Fruit fly (Drosophila melanogaster): ENCODE data around the gene CG16986.

Gene CG16986

dm6 chr3L:2578737-2579136 is 21.4 kb upstream of the CG16986 start (continued):
- TF ChIP-seq ewg (GFP tag; optimal IDR thresholded peaks at IDR 0.05): peak; percentile 54
- no peak for TF ChIP-seq kah (GFP tag; optimal IDR thresholded peaks at IDR 0.05)
- TF ChIP-seq pros (GFP tag; optimal IDR thresholded peaks at IDR 0.05): no peak
- no peak for TF ChIP-seq sim (GFP tag; IDR thresholded peaks at IDR 0.05)
- peak; percentile 41 for TF ChIP-seq Atf3 (GFP tag; optimal IDR thresholded peaks at IDR 0.05)
- peak; percentile 69 for TF ChIP-seq dmrt11E (tag; optimal IDR thresholded peaks at IDR 0.05)
- TF ChIP-seq bcd (GFP tag; optimal IDR thresholded peaks at IDR 0.05): peak; percentile 33
- peak; percentile 27 for TF ChIP-seq CG10654 (GFP tag; optimal IDR thresholded peaks at IDR 0.05)
- TF ChIP-seq Side (GFP tag; optimal IDR thresholded peaks at IDR 0.05): peak; percentile 15
- no peak for TF ChIP-seq CG11696 (GFP tag; IDR thresholded peaks at IDR 0.05)
- TF ChIP-seq sens-2 (GFP tag; IDR thresholded peaks at IDR 0.05): no peak
- TF ChIP-seq Hr51 (GFP tag; optimal IDR thresholded peaks at IDR 0.05): peak; percentile 14 to 63
- no peak for TF ChIP-seq CG14965 (GFP tag; optimal IDR thresholded peaks at IDR 0.05; ENCODE audit: borderline replicate concordance)
- no peak for TF ChIP-seq sna (GFP tag; IDR thresholded peaks at IDR 0.05; ENCODE audit: partially characterized antibody)
- TF ChIP-seq CG2712 (tag; optimal IDR thresholded peaks at IDR 0.05): peak; percentile 77
- no peak for TF ChIP-seq CG1233 (GFP tag; optimal IDR thresholded peaks at IDR 0.05)
- TF ChIP-seq Nf-YB (GFP tag; optimal IDR thresholded peaks at IDR 0.05): peak; percentile 48
- TF ChIP-seq repo (GFP tag; optimal IDR thresholded peaks at IDR 0.05): peak; percentile 28
- peak; percentile 46 for TF ChIP-seq Fer1 (GFP tag; optimal IDR thresholded peaks at IDR 0.05)
- TF ChIP-seq lilli (GFP tag; optimal IDR thresholded peaks at IDR 0.05): peak; percentile 68
- TF ChIP-seq hb (GFP tag; IDR thresholded peaks at IDR 0.05; ENCODE audit: partially characterized antibody): no peak
- TF ChIP-seq CG7372 (GFP tag; IDR thresholded peaks at IDR 0.05): peak; percentile 28; the same call in 1 of the 2 replicates
- TF ChIP-seq CG9215 (GFP tag; IDR thresholded peaks at IDR 0.05): peak; percentile 8; the same call in 1 of the 2 replicates
- TF ChIP-seq NK7.1 (GFP tag; optimal IDR thresholded peaks at IDR 0.05): no peak
- TF ChIP-seq gsb-n (tag; optimal IDR thresholded peaks at IDR 0.05): peak; percentile 67
- TF ChIP-seq CG14710 (tag; optimal IDR thresholded peaks at IDR 0.05): peak; percentile 66
- no peak for TF ChIP-seq CG9876 (GFP tag; optimal IDR thresholded peaks at IDR 0.05)
- peak; percentile 10 for TF ChIP-seq CG30020 (tag; optimal IDR thresholded peaks at IDR 0.05)
- TF ChIP-seq CG42726 (GFP tag; IDR thresholded peaks at IDR 0.05; ENCODE audit: partially characterized antibody): no peak
- no peak for TF ChIP-seq Bgb (GFP tag; IDR thresholded peaks at IDR 0.05; ENCODE audit: partially characterized antibody)
- no peak for TF ChIP-seq ssp (GFP tag; IDR thresholded peaks at IDR 0.05)
- TF ChIP-seq knrl (GFP tag; IDR thresholded peaks at IDR 0.05; ENCODE audit: partially characterized antibody): no peak
- peak; percentile 53 for TF ChIP-seq Max (GFP tag; optimal IDR thresholded peaks at IDR 0.05)
- TF ChIP-seq CG8281 (tag; optimal IDR thresholded peaks at IDR 0.05): no peak
- no peak for TF ChIP-seq crol (GFP tag; IDR thresholded peaks at IDR 0.05)
- TF ChIP-seq CG15479 (GFP tag; optimal IDR thresholded peaks at IDR 0.05): no peak
- TF ChIP-seq fru (optimal IDR thresholded peaks at IDR 0.05): no peak
- no peak for TF ChIP-seq unc-4 (GFP tag; IDR thresholded peaks at IDR 0.05; ENCODE audit: partially characterized antibody)
- TF ChIP-seq CG43689 (GFP tag; IDR thresholded peaks at IDR 0.05): no peak
- no peak for TF ChIP-seq fd102C (GFP tag; optimal IDR thresholded peaks at IDR 0.05)
- no peak for TF ChIP-seq btn (GFP tag; optimal IDR thresholded peaks at IDR 0.05)
- peak; percentile 46 for TF ChIP-seq caup (GFP tag; optimal IDR thresholded peaks at IDR 0.05; ENCODE audit: severe bottlenecking)
- TF ChIP-seq CG14667 (GFP tag; IDR thresholded peaks at IDR 0.05): peak; percentile 47
- no peak for TF ChIP-seq hbn (GFP tag; IDR thresholded peaks at IDR 0.05; ENCODE audit: partially characterized antibody)
- peak; percentile 30; the same call in 1 of the 2 replicates for TF ChIP-seq dimm (GFP tag; IDR thresholded peaks at IDR 0.05)
- TF ChIP-seq pb (GFP tag; optimal IDR thresholded peaks at IDR 0.05): no peak
- TF ChIP-seq chif (GFP tag; optimal IDR thresholded peaks at IDR 0.05): peak; percentile 61 to 72
- TF ChIP-seq yki (optimal IDR thresholded peaks at IDR 0.05): no peak
- peak; percentile 27 for TF ChIP-seq HHEX (GFP tag; optimal IDR thresholded peaks at IDR 0.05)
- TF ChIP-seq Hmr (GFP tag; optimal IDR thresholded peaks at IDR 0.05): peak; percentile 44
- peak; percentile 68 for TF ChIP-seq slbo (GFP tag; IDR thresholded peaks at IDR 0.05)

Data from whole organism, embryonic.